Fruit fly (Drosophila melanogaster): Measurements from ENCODE around the gene CG9098.
A peak's percentile ranks its signal among the peaks of the same experiment; 100 is the strongest.

The CG9098 gene

dm6 chr2L:6051212-6051621, 39.1 kb upstream of the CG9098 start (continued):
- peak; percentile 89 for TF ChIP-seq ap (GFP tag; IDR thresholded peaks at IDR 0.05)
- peak; percentile 42 for TF ChIP-seq stwl (tag; optimal IDR thresholded peaks at IDR 0.05)
- TF ChIP-seq CG17361 (GFP tag; IDR thresholded peaks at IDR 0.05): no peak; the same call in none of the 3 replicates
- TF ChIP-seq CG10147 (GFP tag; optimal IDR thresholded peaks at IDR 0.05): peak; percentile 97
- TF ChIP-seq Ssrp (tag; optimal IDR thresholded peaks at IDR 0.05): peak; percentile 91
- peak; percentile 95 for TF ChIP-seq CG2120 (GFP tag; optimal IDR thresholded peaks at IDR 0.05)
- peak; percentile 96 for TF ChIP-seq CG30403 (GFP tag; optimal IDR thresholded peaks at IDR 0.05)
- peak; percentile 98 for TF ChIP-seq CG8924 (tag; optimal IDR thresholded peaks at IDR 0.05)
- TF ChIP-seq Mes4 (GFP tag; optimal IDR thresholded peaks at IDR 0.05): peak; percentile 94
- peak; percentile 96 for TF ChIP-seq CoRest (tag; optimal IDR thresholded peaks at IDR 0.05)
- TF ChIP-seq row (GFP tag; IDR thresholded peaks at IDR 0.05): peak; percentile 97
- peak; percentile 89 for TF ChIP-seq CHES-1-like (GFP tag; optimal IDR thresholded peaks at IDR 0.05)
- TF ChIP-seq Usf (GFP tag; optimal IDR thresholded peaks at IDR 0.05): peak; percentile 75
- peak; percentile 79 for TF ChIP-seq ac (GFP tag; optimal IDR thresholded peaks at IDR 0.05)
- peak; percentile 79 for TF ChIP-seq gsb (GFP tag; IDR thresholded peaks at IDR 0.05)
- peak; percentile 73 for TF ChIP-seq CG8765 (GFP tag; IDR thresholded peaks at IDR 0.05)
- peak; percentile 96 for TF ChIP-seq CG17328 (GFP tag; IDR thresholded peaks at IDR 0.05)
- 0 out of 3 replicates have a peak, but pooled peaks have one; percentile 76 for TF ChIP-seq CG7357 (GFP tag; IDR thresholded peaks at IDR 0.05)
- TF ChIP-seq ro (GFP tag; IDR thresholded peaks at IDR 0.05): peak; percentile 73
- TF ChIP-seq CG10321 (GFP tag; IDR thresholded peaks at IDR 0.05): peak; percentile 81
- peak; percentile 92 for TF ChIP-seq lmd (GFP tag; IDR thresholded peaks at IDR 0.05)
- peak; percentile 99 for TF ChIP-seq Ets65A (GFP tag)
- peak; percentile 56; the same call in 2 of the 3 replicates for TF ChIP-seq CG11560 (tag; IDR thresholded peaks at IDR 0.05)
- peak; percentile 95 for TF ChIP-seq D19A (tag; optimal IDR thresholded peaks at IDR 0.05)
- TF ChIP-seq sqz (GFP tag; optimal IDR thresholded peaks at IDR 0.05): no peak
- TF ChIP-seq CG13894 (tag; optimal IDR thresholded peaks at IDR 0.05): peak; percentile 97
- peak; percentile 90 for TF ChIP-seq Nf-YA (GFP tag; IDR thresholded peaks at IDR 0.05)
- TF ChIP-seq CG15269 (tag; optimal IDR thresholded peaks at IDR 0.05): peak; percentile 96
- TF ChIP-seq CG13123 (GFP tag; optimal IDR thresholded peaks at IDR 0.05): peak; percentile 77
- TF ChIP-seq CG8281 (tag; optimal IDR thresholded peaks at IDR 0.05): peak; percentile 83
- TF ChIP-seq Dip3 (GFP tag; optimal IDR thresholded peaks at IDR 0.05): peak; percentile 92
- TF ChIP-seq nerfin-2 (GFP tag; IDR thresholded peaks at IDR 0.05; ENCODE audit: partially characterized antibody): no peak
- TF ChIP-seq HmgD (GFP tag; optimal IDR thresholded peaks at IDR 0.05): peak; percentile 69
- TF ChIP-seq HLH3B (GFP tag; IDR thresholded peaks at IDR 0.05): peak; percentile 95
- TF ChIP-seq Taf1 (GFP tag; IDR thresholded peaks at IDR 0.05): peak; percentile 84
- peak; percentile 93 for TF ChIP-seq ken (GFP tag; IDR thresholded peaks at IDR 0.05)
- TF ChIP-seq CG8290 (GFP tag; optimal IDR thresholded peaks at IDR 0.05): peak; percentile 88
- peak; percentile 84 to 98 for TF ChIP-seq CG8290 (tag; optimal IDR thresholded peaks at IDR 0.05)
- TF ChIP-seq YL-1 (GFP tag; optimal IDR thresholded peaks at IDR 0.05): peak; percentile 83
- TF ChIP-seq pita (GFP tag; optimal IDR thresholded peaks at IDR 0.05): no peak
- TF ChIP-seq pzg (GFP tag; optimal IDR thresholded peaks at IDR 0.05): peak; percentile 10
- peak; percentile 93 for TF ChIP-seq lbe (GFP tag; optimal IDR thresholded peaks at IDR 0.05)
- peak; percentile 97 for TF ChIP-seq gcm (GFP tag; optimal IDR thresholded peaks at IDR 0.05)
- peak; percentile 98 for TF ChIP-seq CG12391 (tag; optimal IDR thresholded peaks at IDR 0.05)
- peak; percentile 88 for TF ChIP-seq CG7271 (tag; optimal IDR thresholded peaks at IDR 0.05)
- peak; percentile 87 for TF ChIP-seq Nf-YC (tag; optimal IDR thresholded peaks at IDR 0.05)
- peak; percentile 95 for TF ChIP-seq CG32532 (GFP tag; IDR thresholded peaks at IDR 0.05)
- TF ChIP-seq Meics (GFP tag; optimal IDR thresholded peaks at IDR 0.05): peak; percentile 97
- TF ChIP-seq usp (GFP tag; optimal IDR thresholded peaks at IDR 0.05): no peak
- no peak for TF ChIP-seq Dll (GFP tag; IDR thresholded peaks at IDR 0.05; ENCODE audit: partially characterized antibody)
- TF ChIP-seq CG4730 (GFP tag; IDR thresholded peaks at IDR 0.05): peak; percentile 69
- TF ChIP-seq ranshi (GFP tag; IDR thresholded peaks at IDR 0.05): peak; percentile 93

Data from whole organism, embryonic.